Worm (Caenorhabditis elegans): Measurements from ENCODE around the gene alh-7.

Gene alh-7

ce11 chrII:13494175-13494650 is 2.6 kb upstream of the alh-7 start, which contains the start of gene ndua-7:
TSS of gene ndua-7 (minus strand) at chrII:13494600.
- TF ChIP-seq nhr-77 (tag; optimal IDR thresholded peaks at IDR 0.05) (no peak), tbx-2 (tag; optimal IDR thresholded peaks at IDR 0.05) (no peak), eor-1 (tag; optimal IDR thresholded peaks at IDR 0.05) (no peak), ceh-82 (tag; optimal IDR thresholded peaks at IDR 0.05) (no peak), nfya-1 (tag; optimal IDR thresholded peaks at IDR 0.05; ENCODE audit: insufficient read depth) (no peak), lin-39 (tag; optimal IDR thresholded peaks at IDR 0.05) (no peak)

ce11 chrII:13492948-13493347 is 1.4 kb upstream of the alh-7 start, which contains the start of gene F45H10.2:
TSS of gene F45H10.2 (minus strand) at chrII:13493048.
- no peak for TF ChIP-seq elt-1 (tag; optimal IDR thresholded peaks at IDR 0.05)
- no peak for TF ChIP-seq sea-2 (GFP tag; optimal IDR thresholded peaks at IDR 0.05)
- TF ChIP-seq nhr-237 (tag; optimal IDR thresholded peaks at IDR 0.05): no peak
- no peak for TF ChIP-seq tbx-2 (tag; optimal IDR thresholded peaks at IDR 0.05)
- TF ChIP-seq unc-39 (tag; optimal IDR thresholded peaks at IDR 0.05): no peak
- TF ChIP-seq hmg-11 (tag; optimal IDR thresholded peaks at IDR 0.05): no peak
- TF ChIP-seq nhr-12 (tag; optimal IDR thresholded peaks at IDR 0.05): no peak
- no peak for TF ChIP-seq skn-1 (tag; optimal IDR thresholded peaks at IDR 0.05)
- no peak for TF ChIP-seq nhr-28 (tag; optimal IDR thresholded peaks at IDR 0.05)
- no peak for TF ChIP-seq nhr-25 (tag; optimal IDR thresholded peaks at IDR 0.05)
- no peak for TF ChIP-seq aly-2 (tag; optimal IDR thresholded peaks at IDR 0.05)
- TF ChIP-seq egl-5 (tag; optimal IDR thresholded peaks at IDR 0.05): no peak
- TF ChIP-seq mml-1 (tag; optimal IDR thresholded peaks at IDR 0.05): no peak
- no peak for TF ChIP-seq daf-12 (tag; optimal IDR thresholded peaks at IDR 0.05)
- TF ChIP-seq ZK546.5 (tag; optimal IDR thresholded peaks at IDR 0.05): no peak
- no peak for TF ChIP-seq nhr-11 (tag; optimal IDR thresholded peaks at IDR 0.05)
- TF ChIP-seq lin-15B (tag; optimal IDR thresholded peaks at IDR 0.05): no peak
- no peak for TF ChIP-seq pqm-1 (tag; optimal IDR thresholded peaks at IDR 0.05)

- TF ChIP-seq nhr-28 (tag; optimal IDR thresholded peaks at IDR 0.05): no peak
- TF ChIP-seq lsy-12 (tag; optimal IDR thresholded peaks at IDR 0.05): no peak
- TF ChIP-seq lin-39 (tag; optimal IDR thresholded peaks at IDR 0.05): no peak
- TF ChIP-seq ZK546.5 (tag; optimal IDR thresholded peaks at IDR 0.05): no peak
- TF ChIP-seq elt-2 (tag; optimal IDR thresholded peaks at IDR 0.05): no peak
- TF ChIP-seq fkh-2 (tag; optimal IDR thresholded peaks at IDR 0.05): no peak
- no peak for TF ChIP-seq nhr-43 (tag; optimal IDR thresholded peaks at IDR 0.05; ENCODE audit: poor library complexity, severe bottlenecking)
- TF ChIP-seq ceh-9 (tag; optimal IDR thresholded peaks at IDR 0.05): no peak
- no peak for TF ChIP-seq elt-1 (tag; optimal IDR thresholded peaks at IDR 0.05)
- no peak for TF ChIP-seq eor-1 (tag; optimal IDR thresholded peaks at IDR 0.05)
- TF ChIP-seq ztf-11 (tag; optimal IDR thresholded peaks at IDR 0.05): no peak
- no peak for TF ChIP-seq egl-5 (tag; optimal IDR thresholded peaks at IDR 0.05)
- TF ChIP-seq aly-2 (tag; optimal IDR thresholded peaks at IDR 0.05): no peak
- TF ChIP-seq nhr-25 (tag; optimal IDR thresholded peaks at IDR 0.05): no peak
- TF ChIP-seq R02D3.7 (tag; optimal IDR thresholded peaks at IDR 0.05): no peak
- TF ChIP-seq nhr-12 (tag; optimal IDR thresholded peaks at IDR 0.05): no peak
- no peak for TF ChIP-seq lin-15B (tag; optimal IDR thresholded peaks at IDR 0.05)
Observed at ce11 chrII:13489896-13490295, 1.7 kb downstream of the alh-7 start.

DNA sequence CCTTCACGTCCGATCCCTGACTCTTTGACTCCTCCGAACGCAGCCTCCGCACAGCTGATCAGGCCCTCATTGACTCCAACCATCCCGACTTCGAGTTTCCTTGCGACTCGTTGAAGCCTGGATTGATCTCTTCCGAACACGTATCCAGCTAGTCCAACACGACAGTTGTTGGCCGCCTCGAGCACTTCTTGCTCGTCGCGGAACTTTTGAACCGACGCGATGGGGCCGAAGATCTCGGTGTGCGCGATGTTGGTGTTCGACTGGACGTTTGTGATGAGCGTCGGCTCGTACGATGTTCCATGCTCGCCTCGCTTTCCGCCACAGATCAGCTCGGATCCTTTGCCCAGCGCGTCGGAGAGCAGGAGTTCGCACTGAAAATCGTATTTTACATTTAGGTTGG is 4.0 kb downstream of the alh-7 start:
- TF ChIP-seq nhr-12 (tag; optimal IDR thresholded peaks at IDR 0.05): no peak
- TF ChIP-seq nhr-11 (tag; optimal IDR thresholded peaks at IDR 0.05): no peak
- TF ChIP-seq nhr-77 (tag; optimal IDR thresholded peaks at IDR 0.05): no peak
- no peak for TF ChIP-seq ztf-4 (tag; optimal IDR thresholded peaks at IDR 0.05)
- no peak for TF ChIP-seq skn-1 (tag; optimal IDR thresholded peaks at IDR 0.05)
- TF ChIP-seq nhr-67 (tag; optimal IDR thresholded peaks at IDR 0.05): no peak
- no peak for TF ChIP-seq unc-62 (GFP tag; optimal IDR thresholded peaks at IDR 0.05)
- TF ChIP-seq nhr-43 (tag; optimal IDR thresholded peaks at IDR 0.05; ENCODE audit: poor library complexity, severe bottlenecking): no peak
- TF ChIP-seq lin-39 (tag; optimal IDR thresholded peaks at IDR 0.05): no peak
- TF ChIP-seq pqm-1 (tag; optimal IDR thresholded peaks at IDR 0.05): no peak
- TF ChIP-seq mdl-1 (tag; optimal IDR thresholded peaks at IDR 0.05): no peak
- TF ChIP-seq eor-1 (tag; optimal IDR thresholded peaks at IDR 0.05): no peak
- no peak for TF ChIP-seq fkh-2 (tag; optimal IDR thresholded peaks at IDR 0.05)
- TF ChIP-seq lsy-12 (tag; optimal IDR thresholded peaks at IDR 0.05): no peak

DNA sequence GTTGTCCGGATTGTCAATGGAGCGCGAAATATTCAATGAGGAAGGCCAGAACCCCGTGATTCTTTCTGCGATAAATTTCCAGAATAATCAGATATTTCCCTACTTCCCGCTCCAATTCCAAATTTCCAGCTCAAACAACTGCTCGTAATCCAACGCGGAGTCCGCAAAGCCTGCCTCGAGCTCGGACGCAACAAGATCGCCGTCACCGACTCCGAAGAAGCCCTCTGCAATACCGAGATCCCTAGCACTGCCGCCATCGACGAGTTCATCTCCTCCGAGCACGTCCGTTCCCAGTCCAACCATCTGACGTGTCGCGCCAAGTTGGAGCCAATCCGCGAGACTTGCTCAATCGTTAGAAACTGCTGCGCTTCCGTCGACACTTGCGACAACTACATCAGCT is 6.5 kb downstream of the alh-7 start:
- TF ChIP-seq lin-39 (tag; optimal IDR thresholded peaks at IDR 0.05) (no peak), lsy-12 (tag; optimal IDR thresholded peaks at IDR 0.05) (no peak), nhr-76 (tag; optimal IDR thresholded peaks at IDR 0.05) (no peak), ceh-9 (tag; optimal IDR thresholded peaks at IDR 0.05) (no peak), nhr-23 (tag; optimal IDR thresholded peaks at IDR 0.05) (no peak), snpc-4 (tag; optimal IDR thresholded peaks at IDR 0.05) (no peak), ztf-11 (tag; optimal IDR thresholded peaks at IDR 0.05) (no peak), ztf-4 (tag; optimal IDR thresholded peaks at IDR 0.05) (no peak), nhr-67 (tag; optimal IDR thresholded peaks at IDR 0.05) (no peak), aly-2 (tag; optimal IDR thresholded peaks at IDR 0.05) (no peak), tbx-2 (tag; optimal IDR thresholded peaks at IDR 0.05) (no peak), unc-62 (GFP tag; optimal IDR thresholded peaks at IDR 0.05) (no peak), ceh-28 (tag; optimal IDR thresholded peaks at IDR 0.05) (no peak), nhr-28 (tag; optimal IDR thresholded peaks at IDR 0.05) (no peak), nhr-237 (tag; optimal IDR thresholded peaks at IDR 0.05) (no peak), egl-5 (tag; optimal IDR thresholded peaks at IDR 0.05) (no peak), jun-1 (tag; optimal IDR thresholded peaks at IDR 0.05) (no peak)

Measured in whole organism, L3 larva.